Fruit fly (Drosophila melanogaster) whole organism, embryonic: ENCODE results near the gene Gr63a.

Experiments
- Adf1 ChIP-seq: fragments of 200-800 bp; sonication (Bioruptor generic); IDR thresholded peaks from 2 replicates; pipeline ENCODE4 v1.3.6; 2022; ENCODE audit warnings: missing biosample characterization, missing genetic modification characterization
- Blimp-1 ChIP-seq: fragments of 200-800 bp; sonication (Bioruptor generic); optimal IDR thresholded peaks from 3 replicates; lab custom pipeline; 2018; ENCODE audit warnings: missing biosample characterization, missing genetic modification characterization, mild to moderate bottlenecking, moderate library complexity, missing genetic modification reagents
- CG11247 ChIP-seq: fragments of 200-800 bp; sonication (Bioruptor generic); IDR thresholded peaks from 2 replicates; pipeline ENCODE4 v1.3.6; 2022; ENCODE audit warnings: missing biosample characterization, missing genetic modification characterization
- CG12942 ChIP-seq: fragments of 200-800 bp; sonication (Bioruptor generic); optimal IDR thresholded peaks from 3 replicates; lab custom pipeline; 2016; ENCODE audit warnings: missing biosample characterization, missing genetic modification characterization
- CG14860 ChIP-seq: fragments of 200-800 bp; sonication (Bioruptor generic); IDR thresholded peaks from 3 replicates; pipeline ENCODE4 v1.3.6; 2022; ENCODE audit warnings: missing biosample characterization, missing genetic modification characterization; ENCODE audit not compliant: partially characterized antibody
- CG15601 ChIP-seq: fragments of 200-800 bp; sonication (Bioruptor generic); optimal IDR thresholded peaks from 3 replicates; lab custom pipeline; 2019; ENCODE audit warnings: missing biosample characterization, mild to moderate bottlenecking, missing genetic modification characterization, moderate library complexity
- CG15696 ChIP-seq: fragments of 200-800 bp; sonication (Bioruptor generic); optimal IDR thresholded peaks from 2 replicates; lab custom pipeline; 2019; ENCODE audit warnings: missing biosample characterization, mild to moderate bottlenecking, missing genetic modification characterization, moderate library complexity
- CG16863 ChIP-seq: fragments of 200-800 bp; sonication (Bioruptor generic); optimal IDR thresholded peaks from 3 replicates; lab custom pipeline; 2016; ENCODE audit warnings: missing biosample characterization, missing genetic modification characterization
- CG17186 ChIP-seq: fragments of 200-800 bp; sonication (Bioruptor generic); optimal IDR thresholded peaks from 3 replicates; lab custom pipeline; 2017; ENCODE audit warnings: missing biosample characterization, missing genetic modification reagents, missing genetic modification characterization
- CG18011 ChIP-seq: fragments of 200-800 bp; sonication (Bioruptor generic); optimal IDR thresholded peaks from 2 replicates; lab custom pipeline; 2017; ENCODE audit warnings: missing biosample characterization, missing genetic modification characterization, mild to moderate bottlenecking, moderate library complexity, missing genotype
- CG2116 ChIP-seq: fragments of 200-800 bp; sonication (Bioruptor generic); optimal IDR thresholded peaks from 3 replicates; lab custom pipeline; 2018; ENCODE audit warnings: missing biosample characterization, mild to moderate bottlenecking, missing genetic modification characterization
- CG2889 ChIP-seq: fragments of 200-800 bp; sonication (Bioruptor generic); IDR thresholded peaks from 3 replicates; pipeline ENCODE4 v1.3.6; 2022; ENCODE audit warnings: missing biosample characterization, missing genetic modification characterization
- CG32532 ChIP-seq: fragments of 200-800 bp; sonication (Bioruptor generic); IDR thresholded peaks from 2 replicates; pipeline ENCODE4 v1.3.6; 2022; ENCODE audit warnings: missing biosample characterization, missing genetic modification characterization
- CG6765 ChIP-seq: fragments of 200-800 bp; sonication (Bioruptor generic); optimal IDR thresholded peaks from 3 replicates; lab custom pipeline; 2017; ENCODE audit warnings: missing biosample characterization, mild to moderate bottlenecking, missing genetic modification characterization
- CG7786 ChIP-seq: fragments of 200-800 bp; sonication (Bioruptor generic); optimal IDR thresholded peaks from 2 replicates; lab custom pipeline; 2016; ENCODE audit warnings: missing biosample characterization, missing genetic modification characterization
- CG7839 ChIP-seq: fragments of 200-800 bp; sonication (Bioruptor generic); optimal IDR thresholded peaks from 3 replicates; lab custom pipeline; 2018; ENCODE audit warnings: missing biosample characterization, mild to moderate bottlenecking, missing genetic modification characterization, moderate library complexity
- CG7963 ChIP-seq: fragments of 200-800 bp; sonication (Bioruptor generic); IDR thresholded peaks from 3 replicates; pipeline ENCODE4 v1.3.6; 2022; ENCODE audit warnings: missing biosample characterization, missing genetic modification characterization; ENCODE audit not compliant: partially characterized antibody
- CG8089 ChIP-seq: fragments of 200-800 bp; sonication (Bioruptor generic); optimal IDR thresholded peaks from 3 replicates; lab custom pipeline; 2016; ENCODE audit warnings: missing biosample characterization, missing genetic modification characterization
- CG9876 ChIP-seq: fragments of 200-800 bp; sonication (Bioruptor generic); optimal IDR thresholded peaks from 2 replicates; lab custom pipeline; 2016; ENCODE audit warnings: missing biosample characterization, missing genetic modification characterization
- Dip2 ChIP-seq: fragments of 200-800 bp; sonication (Bioruptor generic); IDR thresholded peaks from 2 replicates; pipeline ENCODE4 v1.3.6; 2022; ENCODE audit warnings: missing biosample characterization, missing genetic modification characterization
- Doc3 ChIP-seq: fragments of 200-800 bp; sonication (Bioruptor generic); IDR thresholded peaks from 3 replicates; pipeline ENCODE4 v1.3.6; 2022; ENCODE audit warnings: missing biosample characterization, missing genetic modification characterization; ENCODE audit not compliant: partially characterized antibody
- Hey ChIP-seq: fragments of 200-800 bp; sonication (Bioruptor generic); optimal IDR thresholded peaks from 3 replicates; lab custom pipeline; 2018; ENCODE audit warnings: missing biosample characterization, mild to moderate bottlenecking, missing genetic modification characterization
- Hsf ChIP-seq: fragments of 200-800 bp; sonication (Bioruptor generic); optimal IDR thresholded peaks from 3 replicates; lab custom pipeline; 2016; ENCODE audit warnings: missing biosample characterization, missing genetic modification characterization
- Lhr ChIP-seq: fragments of 200-800 bp; sonication (Bioruptor generic); optimal IDR thresholded peaks from 3 replicates; lab custom pipeline; 2017; ENCODE audit warnings: mild to moderate bottlenecking, missing biosample characterization, missing genetic modification reagents, missing genetic modification characterization
- Lim3 ChIP-seq: fragments of 200-800 bp; sonication (Bioruptor generic); IDR thresholded peaks from 2 replicates; pipeline ENCODE4 v1.3.6; 2022; ENCODE audit warnings: missing biosample characterization, missing genetic modification characterization
- Meics ChIP-seq: fragments of 200-800 bp; sonication (Bioruptor generic); optimal IDR thresholded peaks from 2 replicates; lab custom pipeline; 2017; ENCODE audit warnings: missing biosample characterization, mild to moderate bottlenecking, missing genetic modification characterization
- Nf-YA ChIP-seq: fragments of 200-800 bp; sonication (Bioruptor generic); IDR thresholded peaks from 2 replicates; pipeline ENCODE4 v1.3.6; 2022; ENCODE audit warnings: missing biosample characterization, missing genetic modification characterization
- Rfx ChIP-seq: fragments of 200-800 bp; sonication (Bioruptor generic); IDR thresholded peaks from 2 replicates; pipeline ENCODE4 v1.3.6; 2022; ENCODE audit warnings: missing biosample characterization, missing genetic modification characterization
- Sox100B ChIP-seq: fragments of 200-800 bp; sonication (Bioruptor generic); optimal IDR thresholded peaks from 3 replicates; lab custom pipeline; 2018; ENCODE audit warnings: missing biosample characterization, mild to moderate bottlenecking, missing genetic modification characterization
- Usf ChIP-seq: fragments of 200-800 bp; sonication (Bioruptor generic); optimal IDR thresholded peaks from 2 replicates; lab custom pipeline; 2017; ENCODE audit warnings: missing genotype, missing biosample characterization, missing genetic modification characterization
- bsh ChIP-seq, 2 experiments: fragments of 200-800 bp; sonication (Bioruptor generic); optimal IDR thresholded peaks; 2 replicates each; lab custom pipeline; 2017 to 2018; ENCODE audit warnings: mild to moderate bottlenecking in 2 of 2, missing biosample characterization in 2 of 2, missing genetic modification characterization in 2 of 2, moderate library complexity in 1 of 2
- ci ChIP-seq: fragments of 200-800 bp; sonication (Bioruptor generic); IDR thresholded peaks from 3 replicates; pipeline ENCODE4 v1.3.6; 2022; ENCODE audit warnings: missing biosample characterization, missing genetic modification characterization
- croc ChIP-seq: fragments of 200-800 bp; sonication (Bioruptor generic); conservative IDR thresholded peaks from 3 replicates; pipeline ENCODE4 v1.3.6; 2022; ENCODE audit warnings: missing biosample characterization, missing genetic modification characterization
- da ChIP-seq: fragments of 200-800 bp; sonication (Bioruptor generic); optimal IDR thresholded peaks from 2 replicates; lab custom pipeline; 2016; ENCODE audit warnings: missing biosample characterization, missing genetic modification characterization
- dmrt11E ChIP-seq: fragments of 200-800 bp; sonication (Bioruptor generic); optimal IDR thresholded peaks from 3 replicates; lab custom pipeline; 2018; ENCODE audit warnings: missing biosample characterization, mild to moderate bottlenecking, missing genetic modification characterization, moderate library complexity
- dmrt99B ChIP-seq: fragments of 200-800 bp; sonication (Bioruptor generic); optimal IDR thresholded peaks from 2 replicates; lab custom pipeline; 2018; ENCODE audit warnings: missing biosample characterization, mild to moderate bottlenecking, missing genetic modification characterization, moderate library complexity
- exex ChIP-seq: fragments of 200-800 bp; sonication (Bioruptor generic); optimal IDR thresholded peaks from 4 replicates; lab custom pipeline; 2018; ENCODE audit warnings: missing biosample characterization, mild to moderate bottlenecking, missing genetic modification characterization, moderate library complexity
- gro ChIP-seq: fragments of 200-800 bp; sonication (Bioruptor generic); optimal IDR thresholded peaks from 2 replicates; lab custom pipeline; 2016; ENCODE audit warnings: missing biosample characterization, missing genetic modification characterization
- nom ChIP-seq: fragments of 200-800 bp; sonication (Bioruptor generic); optimal IDR thresholded peaks from 2 replicates; lab custom pipeline; 2017; ENCODE audit warnings: missing biosample characterization, missing genetic modification characterization, mild to moderate bottlenecking, moderate library complexity, missing genetic modification reagents
- odd ChIP-seq: fragments of 200-800 bp; sonication (Bioruptor generic); optimal IDR thresholded peaks from 2 replicates; lab custom pipeline; 2017; ENCODE audit warnings: missing biosample characterization, mild to moderate bottlenecking, missing genetic modification characterization
- p53 ChIP-seq: fragments of 200-800 bp; sonication (Bioruptor generic); optimal IDR thresholded peaks from 2 replicates; lab custom pipeline; 2016; ENCODE audit warnings: missing biosample characterization, missing genetic modification characterization
- pan ChIP-seq, 4 experiments: fragments of >200 bp in 3 of 4; fragments of 200-800 bp in 1 of 4; sonication (Bioruptor generic) in 1 of 4; optimal IDR thresholded peaks in 3 of 4; IDR thresholded peaks in 1 of 4; 2 replicates each; pipeline versions ENCODE4 v1.3.6 to Lab custom; 2017 to 2022; ENCODE audit warnings: missing biosample characterization in 2 of 4, missing genetic modification characterization in 2 of 4, mixed read lengths in 1 of 4
- psq ChIP-seq: fragments of 200-800 bp; sonication (Bioruptor generic); optimal IDR thresholded peaks from 2 replicates; lab custom pipeline; 2017; ENCODE audit warnings: missing biosample characterization, missing genetic modification characterization
- rib ChIP-seq: fragments of 200-800 bp; sonication (Bioruptor generic); IDR thresholded peaks from 2 replicates; pipeline ENCODE4 v1.3.6; 2022; ENCODE audit warnings: missing biosample characterization, missing genetic modification characterization
- shn ChIP-seq: fragments of 200-800 bp; sonication (Bioruptor generic); optimal IDR thresholded peaks from 3 replicates; lab custom pipeline; 2016; ENCODE audit warnings: missing biosample characterization, missing genetic modification characterization
- tna ChIP-seq: fragments of 200-800 bp; sonication (Bioruptor generic); IDR thresholded peaks from 2 replicates; pipeline ENCODE4 v1.3.6; 2022; ENCODE audit warnings: missing biosample characterization, missing genetic modification characterization; ENCODE audit not compliant: partially characterized antibody
- ttk ChIP-seq: fragments of 200-800 bp; sonication (Bioruptor generic); IDR thresholded peaks from 2 replicates; pipeline ENCODE4 v2.1.2; 2022; ENCODE audit warnings: missing biosample characterization, missing genetic modification characterization
- vnd ChIP-seq: fragments of 200-800 bp; sonication (Bioruptor generic); IDR thresholded peaks from 3 replicates; pipeline ENCODE4 v1.3.6; 2022; ENCODE audit warnings: missing biosample characterization, missing genetic modification characterization; ENCODE audit not compliant: partially characterized antibody
- zf30C ChIP-seq: fragments of 200-800 bp; sonication (Bioruptor generic); optimal IDR thresholded peaks from 3 replicates; lab custom pipeline; 2018; ENCODE audit warnings: missing biosample characterization, mild to moderate bottlenecking, missing genetic modification characterization
- zfh2 ChIP-seq: fragments of 200-800 bp; sonication (Bioruptor generic); optimal IDR thresholded peaks from 2 replicates; lab custom pipeline; 2016; ENCODE audit warnings: missing biosample characterization, missing genetic modification characterization

Gr63a gene

DNA sequence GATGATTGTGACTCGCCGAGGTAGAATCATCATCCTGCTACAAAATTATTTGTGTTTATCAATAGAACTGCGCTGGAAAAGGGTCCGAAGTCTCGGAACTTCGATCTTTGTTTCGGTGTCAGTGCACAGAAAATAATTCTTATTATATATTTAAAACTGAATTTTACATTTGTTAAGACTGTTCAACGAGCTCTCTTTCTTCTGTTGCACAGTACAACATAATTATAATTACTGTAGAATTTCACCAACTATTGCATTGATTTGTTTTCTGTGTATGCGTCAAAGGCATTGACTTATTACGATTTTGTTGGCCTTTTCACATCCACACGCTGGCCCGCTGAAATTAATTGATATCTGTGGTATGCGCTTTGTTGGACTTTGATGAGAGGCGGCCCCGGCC lies 32.9 kb downstream of the Gr63a start (continued):
- TF ChIP-seq tna (GFP tag; lab: Robert Waterston, UW) (no peak), Rfx (no peak), CG18011 (no peak), dmrt99B (tag; lab: Kevin White, UChicago) (no peak), Blimp-1 (GFP tag; lab: Kevin White, UChicago) (peak; percentile 2), zfh2 (GFP tag; lab: Kevin White, UChicago) (no peak), da (no peak), pan (optimal IDR thresholded peaks at IDR 0.05; lab: Kevin White, UChicago) (no peak), pan (GFP tag; optimal IDR thresholded peaks at IDR 0.05 in 1 of 2, IDR thresholded peaks at IDR 0.05 in 1 of 2) (no peak), rib (GFP tag; lab: Robert Waterston, UW) (no peak), Dip2 (GFP tag; lab: Robert Waterston, UW) (no peak), Sox100B (GFP tag; lab: Kevin White, UChicago) (no peak), psq (GFP tag; lab: Kevin White, UChicago) (no peak), dmrt11E (tag; lab: Kevin White, UChicago) (peak; percentile 41), zf30C (GFP tag; lab: Kevin White, UChicago) (peak; percentile 46), CG12942 (GFP tag; lab: Kevin White, UChicago) (no peak), croc (GFP tag; lab: Robert Waterston, UW) (no peak), ci (GFP tag; lab: Robert Waterston, UW) (0 out of 3 replicates have a peak, but pooled peaks have one; percentile 11), CG9876 (GFP tag; lab: Kevin White, UChicago) (no peak), Nf-YA (GFP tag; lab: Robert Waterston, UW) (no peak), Adf1 (GFP tag; lab: Robert Waterston, UW) (no peak), vnd (GFP tag; lab: Robert Waterston, UW) (no peak), p53 (GFP tag; lab: Kevin White, UChicago) (no peak), CG2116 (GFP tag; lab: Kevin White, UChicago) (no peak), bsh (GFP tag; optimal IDR thresholded peaks at IDR 0.05; lab: Kevin White, UChicago) (peak in 1 of 2 experiments; percentile 38), Usf (no peak), CG32532 (no peak), CG2889 (no peak), CG14860 (GFP tag; lab: Robert Waterston, UW) (no peak), gro (no peak), CG15601 (tag; lab: Kevin White, UChicago) (no peak), CG7839 (no peak), ttk (GFP tag; lab: Robert Waterston, UW) (no peak), Doc3 (no peak), CG11247 (GFP tag; lab: Robert Waterston, UW) (no peak), Lhr (no peak), Lim3 (no peak), CG8089 (GFP tag; lab: Kevin White, UChicago) (no peak), CG16863 (GFP tag; lab: Kevin White, UChicago) (no peak), Hsf (GFP tag; lab: Kevin White, UChicago) (no peak), odd (GFP tag; lab: Kevin White, UChicago) (no peak), exex (tag; lab: Kevin White, UChicago) (no peak), Hey (no peak), CG7963 (GFP tag; lab: Robert Waterston, UW) (no peak), CG7786 (GFP tag; lab: Kevin White, UChicago) (no peak), Meics (GFP tag; lab: Kevin White, UChicago) (no peak), CG6765 (GFP tag; lab: Kevin White, UChicago) (no peak), nom (GFP tag; lab: Kevin White, UChicago) (no peak), shn (no peak), CG15696 (no peak), CG17186 (GFP tag; lab: Kevin White, UChicago) (no peak)
